Worm (Caenorhabditis elegans): ENCODE measurements around the gene C53C7.3.

ce11 chrX:13051405-13051804 lies 3.0 kb downstream of the C53C7.3 start, which contains the start of gene K03A11.1:
- TF ChIP-seq tbx-2 (tag; optimal IDR thresholded peaks at IDR 0.05) (no peak), lin-11 (tag; optimal IDR thresholded peaks at IDR 0.05) (no peak), hlh-13 (GFP tag; optimal IDR thresholded peaks at IDR 0.05) (no peak), tbx-7 (tag; optimal IDR thresholded peaks at IDR 0.05) (no peak), ceh-9 (tag; optimal IDR thresholded peaks at IDR 0.05) (no peak), fax-1 (tag; optimal IDR thresholded peaks at IDR 0.05) (no peak), pha-4 (tag; optimal IDR thresholded peaks at IDR 0.05) (no peak), elt-4 (tag; optimal IDR thresholded peaks at IDR 0.05) (no peak)

Data from whole organism, late embryonic.